Fruit fly (Drosophila melanogaster) whole organism, adult: ENCODE data around the gene Npc2d.

ENCODE experiments used
- CG11617 ChIP-seq: fragments of 200-800 bp; sonication (Bioruptor generic); optimal IDR thresholded peaks from 2 replicates; lab custom pipeline; 2017; ENCODE audit warnings: mild to moderate bottlenecking, missing biosample characterization, missing genetic modification reagents, missing genetic modification characterization
- CG1620 ChIP-seq: fragments of 200-800 bp; sonication (Bioruptor generic); optimal IDR thresholded peaks from 2 replicates; lab custom pipeline; 2016; ENCODE audit warnings: missing biosample characterization, missing genetic modification characterization
- CG5204 ChIP-seq: fragments of 200-800 bp; sonication (Bioruptor generic); optimal IDR thresholded peaks from 2 replicates; lab custom pipeline; 2016; ENCODE audit warnings: missing biosample characterization, missing genetic modification characterization
- CG7101 ChIP-seq: fragments of 200-800 bp; sonication (Bioruptor generic); optimal IDR thresholded peaks from 2 replicates; lab custom pipeline; 2018; ENCODE audit warnings: missing biosample characterization, mild to moderate bottlenecking, missing genetic modification characterization, moderate library complexity
- Crg-1 ChIP-seq: fragments of 200-800 bp; sonication (Bioruptor generic); optimal IDR thresholded peaks from 2 replicates; lab custom pipeline; 2016; ENCODE audit warnings: missing biosample characterization, missing genetic modification characterization
- cic ChIP-seq: fragments of 200-800 bp; sonication (Bioruptor generic); optimal IDR thresholded peaks from 2 replicates; lab custom pipeline; 2017; ENCODE audit warnings: missing biosample characterization, mild to moderate bottlenecking, missing genetic modification characterization, moderate library complexity
- ovo ChIP-seq: fragments of 200-800 bp; sonication (Bioruptor generic); optimal IDR thresholded peaks from 2 replicates; lab custom pipeline; 2016; ENCODE audit warnings: missing biosample characterization, missing genetic modification characterization
- pad ChIP-seq: fragments of 200-800 bp; sonication (Bioruptor generic); optimal IDR thresholded peaks from 3 replicates; lab custom pipeline; 2017; ENCODE audit warnings: missing biosample characterization, missing genetic modification characterization, mild to moderate bottlenecking, moderate library complexity, missing genetic modification reagents

- TF ChIP-seq CG11617 (GFP tag; lab: Kevin White, UChicago): no peak
- no peak for TF ChIP-seq Crg-1 (GFP tag; lab: Kevin White, UChicago)
- no peak for TF ChIP-seq ovo (GFP tag; lab: Kevin White, UChicago)
- no peak for TF ChIP-seq CG7101 (tag; lab: Kevin White, UChicago)
- TF ChIP-seq pad (GFP tag; lab: Kevin White, UChicago): no peak
- TF ChIP-seq CG1620 (GFP tag; lab: Kevin White, UChicago): no peak
- no peak for TF ChIP-seq cic (GFP tag; lab: Kevin White, UChicago)
- no peak for TF ChIP-seq CG5204 (GFP tag; lab: Kevin White, UChicago)
These were observed 30.8 kb upstream of the Npc2d start for dm6 chr3R:10086683-10087082.
